Fruit fly (Drosophila melanogaster) S2 (cell line): Measurements from ENCODE around the gene Dnah3.

Experiments
- CG8478 ChIP-seq: fragments of >200 bp; optimal IDR thresholded peaks from 2 replicates; lab custom pipeline; 2018
- CTCF ChIP-seq, 2 experiments: fragments of >200 bp; optimal IDR thresholded peaks; 2 replicates each; lab custom pipeline; 2018

dm6 chr3L:4898647-4899046, 37.6 kb downstream of the Dnah3 start, which contains the start of gene hoka:
- TF ChIP-seq CTCF (optimal IDR thresholded peaks at IDR 0.05; lab: Kevin White, UChicago) (no peak), CG8478 (lab: Kevin White, UChicago) (no peak)
